Worm (Caenorhabditis elegans) whole organism, young adult: ENCODE data around the gene F11D11.12.

Source experiments
- cebp-1 ChIP-seq, 2 experiments: fragments of 200-800 bp in 1 of 2; sonication (Bioruptor generic) in 1 of 2; sonication (generic microtip) in 1 of 2; IDR thresholded peaks in 1 of 2; optimal IDR thresholded peaks in 1 of 2; 2 replicates each; pipeline versions ENCODE4 v1.3.6 to Lab custom; 2017 to 2022; ENCODE audit warnings: missing compliant biosample characterization in 2 of 2, missing genetic modification characterization in 2 of 2, mild to moderate bottlenecking in 1 of 2, missing genetic modification reagents in 1 of 2, moderate library complexity in 1 of 2
- egl-18 ChIP-seq: fragments of 200-800 bp; sonication (Bioruptor generic); IDR thresholded peaks from 2 replicates; pipeline ENCODE4 v1.3.6; 2022; ENCODE audit warnings: missing genetic modification reagents, missing genetic modification characterization, missing compliant biosample characterization

- TF ChIP-seq egl-18 (GFP tag; lab: Robert Waterston, UW) (no peak), cebp-1 (GFP tag; IDR thresholded peaks at IDR 0.05; lab: Robert Waterston, UW) (no peak), cebp-1 (tag; optimal IDR thresholded peaks at IDR 0.05; lab: Kevin White, UChicago) (no peak)
Measured at ce11 chrV:18750445-18750844, at the start of gene F11D11.12, which contains the start of gene F11D11.21.
